Fruit fly (Drosophila melanogaster) whole organism, wandering third instar larva: ENCODE data around the gene CG15382.

Experiments used
- Abd-B ChIP-seq: fragments of >200 bp; optimal IDR thresholded peaks from 2 replicates; lab custom pipeline; 2017; ENCODE audit warnings: missing biosample characterization, missing genetic modification characterization
- CG32264 ChIP-seq: fragments of 200-800 bp; sonication (Bioruptor generic); optimal IDR thresholded peaks from 2 replicates; lab custom pipeline; 2016; ENCODE audit warnings: missing biosample characterization, missing genetic modification characterization
- Dfd ChIP-seq: fragments of >200 bp; optimal IDR thresholded peaks from 2 replicates; lab custom pipeline; 2017; ENCODE audit warnings: missing biosample characterization, missing genetic modification characterization
- Dif ChIP-seq: fragments of 200-275, 200-300 bp; sonication (Bioruptor generic); optimal IDR thresholded peaks from 2 replicates; lab custom pipeline; 2018; ENCODE audit warnings: missing biosample characterization, missing genetic modification characterization; ENCODE audit not compliant: partially characterized antibody
- GATAd ChIP-seq: sonication (Bioruptor generic); optimal IDR thresholded peaks from 2 replicates; lab custom pipeline; 2016; ENCODE audit warnings: missing biosample characterization, missing genetic modification characterization
- HLH106 ChIP-seq: fragments of 200-800 bp; optimal IDR thresholded peaks from 3 replicates; lab custom pipeline; 2019; ENCODE audit warnings: missing biosample characterization, mild to moderate bottlenecking, missing genetic modification characterization, moderate library complexity
- Hnf4 ChIP-seq: fragments of 200-800 bp; sonication (Bioruptor generic); optimal IDR thresholded peaks from 2 replicates; lab custom pipeline; 2016; ENCODE audit warnings: missing biosample characterization, mild to moderate bottlenecking, missing genetic modification characterization
- Hr78 ChIP-seq: fragments of >200 bp; optimal IDR thresholded peaks from 2 replicates; lab custom pipeline; 2017; ENCODE audit warnings: missing biosample characterization, missing genetic modification characterization
- Hr83 ChIP-seq: fragments of 200-300 bp; sonication (Bioruptor generic); optimal IDR thresholded peaks from 2 replicates; lab custom pipeline; 2016; ENCODE audit warnings: missing biosample characterization, mild to moderate bottlenecking, missing genetic modification characterization, moderate library complexity; ENCODE audit not compliant: poor library complexity, severe bottlenecking
- Jra ChIP-seq: sonication (Bioruptor generic); optimal IDR thresholded peaks from 2 replicates; lab custom pipeline; 2016; ENCODE audit warnings: missing biosample characterization, missing genetic modification characterization
- Mio ChIP-seq: sonication (Bioruptor generic); optimal IDR thresholded peaks from 2 replicates; lab custom pipeline; 2016; ENCODE audit warnings: missing biosample characterization, missing genetic modification characterization
- N ChIP-seq: fragments of >200 bp; optimal IDR thresholded peaks from 2 replicates; lab custom pipeline; 2018; ENCODE audit warnings: missing biosample characterization, missing external identifiers, missing genetic modification characterization
- OdsH ChIP-seq: fragments of 200-800 bp; sonication (Bioruptor generic); optimal IDR thresholded peaks from 2 replicates; lab custom pipeline; 2016; ENCODE audit warnings: missing biosample characterization, mild to moderate bottlenecking, missing genetic modification characterization
- Rel ChIP-seq, 2 experiments: fragments of 200-800 bp; sonication (Bioruptor generic) in 1 of 2; optimal IDR thresholded peaks; 2 replicates in 1 of 2; 3 replicates in 1 of 2; lab custom pipeline; 2016 to 2019; ENCODE audit warnings: mild to moderate bottlenecking in 2 of 2, missing biosample characterization in 2 of 2, missing genetic modification characterization in 2 of 2, moderate library complexity in 1 of 2
- Sp1 ChIP-seq: fragments of 200-800 bp; sonication (Bioruptor generic); optimal IDR thresholded peaks from 3 replicates; lab custom pipeline; 2019; ENCODE audit warnings: missing biosample characterization, mild to moderate bottlenecking, missing genetic modification characterization, moderate library complexity
- Vsx2 ChIP-seq: fragments of 200-300, 225-300 bp; sonication (Bioruptor generic); optimal IDR thresholded peaks from 2 replicates; lab custom pipeline; 2018; ENCODE audit warnings: missing biosample characterization, missing genetic modification characterization; ENCODE audit not compliant: partially characterized antibody
- br ChIP-seq: fragments of 200-800 bp; sonication (Bioruptor generic); optimal IDR thresholded peaks from 2 replicates; lab custom pipeline; 2016; ENCODE audit warnings: missing biosample characterization, missing genetic modification characterization
- brk ChIP-seq: fragments of 200-800 bp; sonication (Bioruptor generic); optimal IDR thresholded peaks from 2 replicates; lab custom pipeline; 2016; ENCODE audit warnings: missing biosample characterization, mild to moderate bottlenecking, missing genetic modification characterization
- dl ChIP-seq, 2 experiments: fragments of 175-275, 200-275 bp in 1 of 2; fragments of 200-275 bp in 1 of 2; sonication (Bioruptor generic); optimal IDR thresholded peaks; lab custom pipeline; 2018; ENCODE audit warnings: mild to moderate bottlenecking in 2 of 2, missing biosample characterization in 2 of 2, missing genetic modification characterization in 2 of 2, moderate library complexity in 2 of 2; ENCODE audit not compliant: partially characterized antibody in 2 of 2, insufficient read depth in 1 of 2
- dmrt93B ChIP-seq: fragments of 200-800 bp; sonication (Bioruptor generic); optimal IDR thresholded peaks from 2 replicates; lab custom pipeline; 2018; ENCODE audit warnings: missing biosample characterization, mild to moderate bottlenecking, missing genetic modification characterization
- dsf ChIP-seq: sonication (Bioruptor generic); optimal IDR thresholded peaks from 2 replicates; lab custom pipeline; 2016; ENCODE audit warnings: missing biosample characterization, missing genetic modification characterization, borderline replicate concordance
- ey ChIP-seq: fragments of 200-800 bp; sonication (Bioruptor generic); optimal IDR thresholded peaks from 2 replicates; lab custom pipeline; 2016; ENCODE audit warnings: missing biosample characterization, missing genetic modification characterization
- foxo ChIP-seq, 2 experiments: fragments of 200-800 bp; sonication (Bioruptor generic); optimal IDR thresholded peaks; 2 replicates in 1 of 2; 3 replicates in 1 of 2; lab custom pipeline; 2016 to 2017; ENCODE audit warnings: missing biosample characterization in 2 of 2, missing genetic modification characterization in 2 of 2
- fru ChIP-seq: fragments of 200-800 bp; sonication (Bioruptor generic); optimal IDR thresholded peaks from 3 replicates; lab custom pipeline; 2016; ENCODE audit warnings: missing biosample characterization, mild to moderate bottlenecking, missing genetic modification characterization
- h ChIP-seq: fragments of 200-800 bp; sonication (Bioruptor generic); optimal IDR thresholded peaks from 3 replicates; lab custom pipeline; 2016; ENCODE audit warnings: missing biosample characterization, mild to moderate bottlenecking, missing genetic modification characterization
- jim ChIP-seq: fragments of 175-275, 200-325 bp; sonication (Bioruptor generic); optimal IDR thresholded peaks from 2 replicates; lab custom pipeline; 2016; ENCODE audit warnings: missing biosample characterization, mild to moderate bottlenecking, missing genetic modification characterization
- pan ChIP-seq: fragments of >200 bp; optimal IDR thresholded peaks from 2 replicates; lab custom pipeline; 2017
- psq ChIP-seq: fragments of 200-800 bp; sonication (Bioruptor generic); optimal IDR thresholded peaks from 3 replicates; lab custom pipeline; 2017; ENCODE audit warnings: missing biosample characterization, mild to moderate bottlenecking, missing genetic modification characterization, moderate library complexity
- rgr ChIP-seq: fragments of 200-800 bp; sonication (Bioruptor generic); optimal IDR thresholded peaks from 3 replicates; lab custom pipeline; 2016; ENCODE audit warnings: missing biosample characterization, mild to moderate bottlenecking, missing genetic modification characterization
- sage ChIP-seq: fragments of 200-800 bp; sonication (Bioruptor generic); optimal IDR thresholded peaks from 2 replicates; lab custom pipeline; 2016; ENCODE audit warnings: missing biosample characterization, mild to moderate bottlenecking, missing genetic modification characterization
- sv ChIP-seq: fragments of 200-800 bp; sonication (Bioruptor generic); optimal IDR thresholded peaks from 3 replicates; lab custom pipeline; 2016; ENCODE audit warnings: missing biosample characterization, missing genetic modification characterization
- tai ChIP-seq: sonication (Bioruptor generic); optimal IDR thresholded peaks from 2 replicates; lab custom pipeline; 2016; ENCODE audit warnings: missing biosample characterization, missing genetic modification characterization
- usp ChIP-seq: fragments of >200 bp; optimal IDR thresholded peaks from 2 replicates; lab custom pipeline; 2017; ENCODE audit warnings: missing biosample characterization, missing genetic modification characterization
- woc ChIP-seq: sonication (Bioruptor generic); optimal IDR thresholded peaks from 2 replicates; lab custom pipeline; 2016; ENCODE audit warnings: missing biosample characterization, mild to moderate bottlenecking, missing genetic modification characterization

Gene CG15382

DNA sequence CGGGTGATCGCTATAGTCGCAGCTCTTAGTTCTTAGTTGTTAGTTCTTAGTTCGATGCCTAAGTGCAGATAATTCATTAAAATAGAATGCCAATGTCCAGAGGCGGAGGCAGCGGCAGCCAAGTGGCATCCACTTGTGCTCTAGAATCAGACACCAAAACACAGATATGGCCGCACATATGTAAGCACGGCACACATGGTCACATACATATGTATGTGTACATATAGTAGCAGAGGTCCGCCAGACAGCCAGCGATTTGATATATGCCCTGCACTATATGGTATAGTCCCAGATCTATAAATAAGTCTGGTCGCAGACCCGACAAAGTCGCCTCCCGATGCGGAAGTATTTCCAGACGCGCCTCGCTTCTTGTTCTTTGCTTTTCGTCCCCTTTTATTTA is 25.1 kb downstream of the CG15382 start:
- TF ChIP-seq tai (GFP tag; lab: Kevin White, UChicago) = no peak
- no peak for TF ChIP-seq OdsH (GFP tag; lab: Kevin White, UChicago)
- TF ChIP-seq foxo (GFP tag; optimal IDR thresholded peaks at IDR 0.05; lab: Kevin White, UChicago) = no peak
- no peak for TF ChIP-seq CG32264 (GFP tag; lab: Kevin White, UChicago)
- no peak for TF ChIP-seq HLH106 (tag; lab: Kevin White, UChicago)
- TF ChIP-seq Hr78 = no peak
- TF ChIP-seq dsf (GFP tag; lab: Kevin White, UChicago) = no peak
- TF ChIP-seq woc (GFP tag; lab: Kevin White, UChicago) = no peak
- TF ChIP-seq Hnf4 (GFP tag; lab: Kevin White, UChicago) = no peak
- TF ChIP-seq usp = no peak
- TF ChIP-seq N (GFP tag; lab: Kevin White, UChicago) = no peak
- no peak for TF ChIP-seq dl (GFP tag; optimal IDR thresholded peaks at IDR 0.05; lab: Kevin White, UChicago; ENCODE audit: insufficient read depth in 1 of 2, partially characterized antibody in 2 of 2)
- no peak for TF ChIP-seq rgr
- TF ChIP-seq psq (GFP tag; lab: Kevin White, UChicago) = no peak
- no peak for TF ChIP-seq Dif (GFP tag; lab: Kevin White, UChicago)
- TF ChIP-seq Mio = no peak
- no peak for TF ChIP-seq sage (GFP tag; lab: Kevin White, UChicago)
- TF ChIP-seq sv (GFP tag; lab: Kevin White, UChicago) = no peak
- TF ChIP-seq Abd-B (GFP tag; lab: Kevin White, UChicago) = no peak

DNA sequence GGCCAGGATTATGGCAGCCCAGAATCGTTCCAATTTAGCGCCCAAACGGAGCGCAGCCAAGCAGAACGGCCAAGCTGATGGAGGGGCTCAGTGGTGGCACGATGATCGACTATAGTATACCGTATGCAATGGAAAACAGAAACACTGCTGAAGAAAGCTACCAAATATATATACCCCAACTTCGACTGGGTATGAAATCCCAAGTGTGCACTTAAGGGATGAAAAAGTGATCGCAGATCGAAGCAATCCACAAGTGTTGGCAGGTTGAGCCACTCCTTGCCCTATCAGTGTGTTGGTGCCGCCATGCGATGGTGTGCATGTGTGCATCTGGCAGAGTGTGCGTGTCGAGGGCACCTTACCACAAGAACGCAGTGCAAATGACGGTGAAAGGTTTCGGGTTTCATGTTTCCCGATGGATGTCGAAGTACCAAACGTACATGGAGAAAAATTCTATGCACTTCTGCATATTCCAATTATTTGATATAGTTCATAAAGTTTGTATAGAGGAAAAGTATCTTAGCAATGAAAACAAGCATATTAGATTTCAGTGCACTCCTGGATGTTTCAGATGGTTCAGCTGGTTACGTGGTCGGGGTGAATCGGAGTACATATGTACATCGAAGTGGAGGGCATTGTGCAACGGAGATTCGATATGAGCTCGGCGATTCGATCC is 26.6 kb downstream of the CG15382 start:
- TF ChIP-seq N (GFP tag; lab: Kevin White, UChicago) (no peak), pan (lab: Kevin White, UChicago) (no peak), usp (no peak), OdsH (GFP tag; lab: Kevin White, UChicago) (peak; percentile 5), brk (GFP tag; lab: Kevin White, UChicago) (no peak), ey (no peak), CG32264 (GFP tag; lab: Kevin White, UChicago) (no peak), dl (GFP tag; optimal IDR thresholded peaks at IDR 0.05; lab: Kevin White, UChicago; ENCODE audit: insufficient read depth in 1 of 2, partially characterized antibody in 2 of 2) (no peak), HLH106 (tag; lab: Kevin White, UChicago) (peak; percentile 34), woc (GFP tag; lab: Kevin White, UChicago) (peak; percentile 64), sv (GFP tag; lab: Kevin White, UChicago) (peak; percentile 31), br (GFP tag; lab: Kevin White, UChicago) (peak; percentile 7), h (peak; percentile 20), Sp1 (GFP tag; lab: Kevin White, UChicago) (peak; percentile 10), foxo (GFP tag; optimal IDR thresholded peaks at IDR 0.05; lab: Kevin White, UChicago) (peak in 1 of 2 experiments; percentile 37), Hr78 (no peak), Dfd (no peak), Hnf4 (GFP tag; lab: Kevin White, UChicago) (peak; percentile 10), Abd-B (GFP tag; lab: Kevin White, UChicago) (no peak), jim (no peak), dmrt93B (GFP tag; lab: Kevin White, UChicago) (no peak), sage (GFP tag; lab: Kevin White, UChicago) (no peak), psq (GFP tag; lab: Kevin White, UChicago) (peak; percentile 14), Dif (GFP tag; lab: Kevin White, UChicago) (no peak), fru (GFP tag; lab: Kevin White, UChicago) (peak; percentile 59), Vsx2 (GFP tag; lab: Kevin White, UChicago) (no peak), Hr83 (GFP tag; lab: Kevin White, UChicago) (no peak), Jra (GFP tag; lab: Kevin White, UChicago) (no peak), dsf (GFP tag; lab: Kevin White, UChicago) (no peak), tai (GFP tag; lab: Kevin White, UChicago) (no peak), GATAd (GFP tag; lab: Kevin White, UChicago) (no peak), Rel (GFP tag; optimal IDR thresholded peaks at IDR 0.05; lab: Kevin White, UChicago) (no peak), Rel (tag; optimal IDR thresholded peaks at IDR 0.05; lab: Kevin White, UChicago) (no peak)
